Worm (Caenorhabditis elegans) whole organism, young adult: ENCODE data around the gene fbxb-81.

ENCODE experiments used
- C06A6.2 ChIP-seq: fragments of 200-800 bp; sonication (Bioruptor generic); conservative IDR thresholded peaks from 2 replicates; pipeline ENCODE4 v1.3.6; 2022; ENCODE audit warnings: missing genetic modification characterization, missing compliant biosample characterization
- C17E4.6 ChIP-seq: fragments of 200-800 bp; sonication (Bioruptor generic); IDR thresholded peaks from 2 replicates; pipeline ENCODE4 v1.3.6; 2022; ENCODE audit warnings: missing genetic modification reagents, missing genetic modification characterization, missing compliant biosample characterization
- F52B5.7 ChIP-seq: sonication (generic microtip); optimal IDR thresholded peaks from 2 replicates; lab custom pipeline; 2016; ENCODE audit warnings: mild to moderate bottlenecking, missing genetic modification characterization, missing compliant biosample characterization
- K12H6.12 ChIP-seq: fragments of 200-800 bp; sonication (Bioruptor generic); optimal IDR thresholded peaks from 2 replicates; lab custom pipeline; 2018; ENCODE audit warnings: mild to moderate bottlenecking, missing genetic modification characterization, missing compliant biosample characterization
- Y67H2A.10 ChIP-seq: fragments of 200-800 bp; sonication (Bioruptor generic); conservative IDR thresholded peaks from 2 replicates; pipeline ENCODE4 v1.3.6; 2022; ENCODE audit warnings: missing genetic modification reagents, missing genetic modification characterization, missing compliant biosample characterization
- ama-1 ChIP-seq, 3 experiments: fragments of 150-350 bp in 1 of 3; sonication (generic microtip) in 2 of 3; optimal IDR thresholded peaks; 2 replicates each; lab custom pipeline; 2014 to 2018; ENCODE audit warnings: missing biosample characterization in 2 of 3, missing genetic modification characterization in 2 of 3, missing genetic modification reagents in 2 of 3
- attf-6 ChIP-seq: fragments of 200-800 bp; sonication (Bioruptor generic); IDR thresholded peaks from 2 replicates; pipeline ENCODE4 v1.3.6; 2022; ENCODE audit warnings: missing genetic modification reagents, missing genetic modification characterization, missing compliant biosample characterization
- hlh-26 ChIP-seq: fragments of 200-800 bp; sonication (Bioruptor generic); conservative IDR thresholded peaks from 2 replicates; pipeline ENCODE4 v1.3.6; 2022; ENCODE audit warnings: missing genetic modification reagents, missing genetic modification characterization, missing compliant biosample characterization
- lin-35 ChIP-seq, 3 experiments: fragments of 150-350 bp in 2 of 3; sonication (generic microtip) in 1 of 3; optimal IDR thresholded peaks; 2 replicates each; lab custom pipeline; 2014 to 2018; ENCODE audit warnings: missing biosample characterization in 3 of 3, missing genetic modification characterization in 3 of 3, missing genetic modification reagents in 3 of 3
- repo-1 ChIP-seq: sonication (generic microtip); optimal IDR thresholded peaks from 2 replicates; lab custom pipeline; 2017; ENCODE audit warnings: mild to moderate bottlenecking, missing genetic modification characterization, missing compliant biosample characterization
- snpc-3.4 ChIP-seq: sonication (generic microtip); optimal IDR thresholded peaks from 2 replicates; lab custom pipeline; 2017; ENCODE audit warnings: missing genetic modification characterization, mild to moderate bottlenecking, missing compliant biosample characterization, antibody characterized with exemption, moderate library complexity, missing genotype, missing genetic modification reagents
- somi-1 ChIP-seq: fragments of 200-800 bp; sonication (Bioruptor generic); optimal IDR thresholded peaks from 2 replicates; lab custom pipeline; 2018; ENCODE audit warnings: mild to moderate bottlenecking, missing genetic modification characterization, missing compliant biosample characterization
- unc-62 ChIP-seq: fragments of 150-350 bp; optimal IDR thresholded peaks from 2 replicates; lab custom pipeline; 2014; ENCODE audit warnings: missing biosample characterization, missing genetic modification reagents, missing genetic modification characterization
- ztf-18 ChIP-seq: sonication (generic microtip); optimal IDR thresholded peaks from 2 replicates; lab custom pipeline; 2016; ENCODE audit warnings: missing genotype, mild to moderate bottlenecking, missing genetic modification characterization, missing compliant biosample characterization

DNA sequence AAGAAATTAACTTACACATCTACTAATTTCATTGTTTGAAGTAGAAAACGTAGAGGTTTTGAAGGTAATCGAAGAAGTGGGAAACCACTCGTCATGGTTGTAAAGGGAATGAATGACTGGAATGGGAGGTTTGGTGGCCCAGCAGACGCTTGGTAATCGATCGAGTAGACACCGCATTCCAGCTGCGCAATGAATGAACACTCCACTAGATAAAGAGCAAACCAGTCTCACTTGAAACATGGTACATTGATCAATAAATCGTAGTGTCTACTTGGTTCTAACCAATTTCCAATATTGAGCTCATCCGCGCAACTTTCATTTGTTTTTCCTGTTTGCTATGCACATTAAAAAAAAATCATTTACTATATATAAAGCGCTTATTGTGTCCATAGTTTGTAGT, 5.4 kb upstream of the fbxb-81 start, which contains the start of gene fbxb-84:
- TF ChIP-seq Y67H2A.10 (GFP tag; lab: Robert Waterston, UW) (no peak), F52B5.7 (tag; lab: Kevin White, UChicago) (no peak), ztf-18 (tag; lab: Kevin White, UChicago) (no peak), hlh-26 (no peak), C06A6.2 (no peak), somi-1 (no peak), repo-1 (no peak), K12H6.12 (tag; lab: Kevin White, UChicago) (no peak), ama-1 (optimal IDR thresholded peaks at IDR 0.05; lab: Kevin White, UChicago) (no peak), ama-1 (GFP tag; optimal IDR thresholded peaks at IDR 0.05; lab: Kevin White, UChicago) (no peak), unc-62 (GFP tag; lab: Kevin White, UChicago) (no peak), C17E4.6 (GFP tag; lab: Robert Waterston, UW) (no peak), lin-35 (GFP tag; optimal IDR thresholded peaks at IDR 0.05; lab: Kevin White, UChicago) (no peak), snpc-3.4 (tag; lab: Kevin White, UChicago) (no peak), attf-6 (no peak)
